Fruit fly (Drosophila melanogaster): ENCODE results near the gene Megf8.

- TF ChIP-seq rn (GFP tag; IDR thresholded peaks at IDR 0.05), result no peak
- TF ChIP-seq CG15710 (tag; optimal IDR thresholded peaks at IDR 0.05), result no peak
- TF ChIP-seq gl (tag; optimal IDR thresholded peaks at IDR 0.05), result no peak
- no peak for TF ChIP-seq CG12605 (GFP tag; IDR thresholded peaks at IDR 0.05)
- no peak for TF ChIP-seq Pif1A (GFP tag; optimal IDR thresholded peaks at IDR 0.05)
- no peak for TF ChIP-seq CG10348 (GFP tag; IDR thresholded peaks at IDR 0.05)
- no peak for TF ChIP-seq CG14655 (GFP tag; optimal IDR thresholded peaks at IDR 0.05)
- 0 out of 3 replicates have a peak, but pooled peaks have one; percentile 44 for TF ChIP-seq CG4496 (GFP tag; IDR thresholded peaks at IDR 0.05)
- TF ChIP-seq Ets98B (GFP tag; IDR thresholded peaks at IDR 0.05), result no peak
These were observed 42.3 kb downstream of the Megf8 start for dm6 chr2L:8085466-8086164.
